Fruit fly (Drosophila melanogaster): ENCODE results near the gene kirre.

Gene kirre

DNA sequence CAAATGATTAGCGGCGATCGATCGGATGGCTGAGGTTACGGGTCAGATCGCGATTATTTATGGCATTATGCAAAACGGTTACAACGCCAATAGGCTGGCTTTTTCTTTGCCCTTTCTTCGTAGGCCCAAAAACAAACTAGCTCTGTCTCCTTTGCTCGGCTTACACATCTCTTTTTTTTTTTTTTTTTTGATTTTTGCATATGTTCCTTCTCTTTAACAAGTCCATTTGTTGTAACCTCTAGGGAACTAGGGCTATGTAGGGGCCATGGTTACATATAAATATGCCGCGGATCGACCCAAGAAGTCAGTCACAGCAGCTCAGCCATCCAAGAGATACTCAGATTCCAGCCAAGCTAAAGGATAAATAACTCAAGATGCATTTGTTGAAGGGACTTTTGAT, 200.9 kb downstream of the kirre start, which contains the start of gene CG14421:
Gene CG14421 (plus strand): TSS at position 301 of the 400 bp plus-strand sequence.
- TF ChIP-seq Vsx2 (GFP tag; optimal IDR thresholded peaks at IDR 0.05; ENCODE audit: partially characterized antibody), result no peak
- no peak for TF ChIP-seq Abd-B (GFP tag; optimal IDR thresholded peaks at IDR 0.05)
- TF ChIP-seq N (GFP tag; optimal IDR thresholded peaks at IDR 0.05), result no peak
- TF ChIP-seq sage (GFP tag; optimal IDR thresholded peaks at IDR 0.05), result no peak
- TF ChIP-seq sv (GFP tag; optimal IDR thresholded peaks at IDR 0.05), result no peak
- TF ChIP-seq Rel (GFP tag; optimal IDR thresholded peaks at IDR 0.05), result no peak
- TF ChIP-seq Rel (tag; optimal IDR thresholded peaks at IDR 0.05), result no peak
- TF ChIP-seq jim (GFP tag; optimal IDR thresholded peaks at IDR 0.05), result no peak
- no peak for TF ChIP-seq rgr (GFP tag; optimal IDR thresholded peaks at IDR 0.05)
- TF ChIP-seq fru (GFP tag; optimal IDR thresholded peaks at IDR 0.05), result no peak
- no peak for TF ChIP-seq dsf (GFP tag; optimal IDR thresholded peaks at IDR 0.05; ENCODE audit: borderline replicate concordance)
- TF ChIP-seq usp (GFP tag; optimal IDR thresholded peaks at IDR 0.05), result no peak
- no peak for TF ChIP-seq GATAd (GFP tag; optimal IDR thresholded peaks at IDR 0.05)
- no peak for TF ChIP-seq Mio (GFP tag; optimal IDR thresholded peaks at IDR 0.05)
- no peak for TF ChIP-seq lola (GFP tag; optimal IDR thresholded peaks at IDR 0.05)
- TF ChIP-seq psq (GFP tag; optimal IDR thresholded peaks at IDR 0.05), result no peak
- no peak for TF ChIP-seq br (GFP tag; optimal IDR thresholded peaks at IDR 0.05)

dm6 chrX:2943086-2943485, 202.9 kb downstream of the kirre start, which contains the start of gene CG14422:
CG14422 (plus strand) TSS chrX:2943386.
- TF ChIP-seq Sp1 (GFP tag; optimal IDR thresholded peaks at IDR 0.05), result no peak
- TF ChIP-seq woc (GFP tag; optimal IDR thresholded peaks at IDR 0.05), result no peak
- TF ChIP-seq CrebA (GFP tag; optimal IDR thresholded peaks at IDR 0.05; ENCODE audit: borderline replicate concordance), result no peak
- TF ChIP-seq N (GFP tag; optimal IDR thresholded peaks at IDR 0.05), result no peak
- no peak for TF ChIP-seq br (GFP tag; optimal IDR thresholded peaks at IDR 0.05)
- TF ChIP-seq CG32264 (GFP tag; optimal IDR thresholded peaks at IDR 0.05), result no peak
- TF ChIP-seq fru (GFP tag; optimal IDR thresholded peaks at IDR 0.05), result no peak

dm6 chrX:2945103-2945502, 204.9 kb downstream of the kirre start, which contains the start of gene CG14423:
CG14423 (plus strand) TSS chrX:2945403.
- TF ChIP-seq GATAd (GFP tag; optimal IDR thresholded peaks at IDR 0.05), result no peak
- no peak for TF ChIP-seq psq (GFP tag; optimal IDR thresholded peaks at IDR 0.05)
- TF ChIP-seq woc (GFP tag; optimal IDR thresholded peaks at IDR 0.05), result no peak

- TF ChIP-seq Abd-B (GFP tag; optimal IDR thresholded peaks at IDR 0.05), result no peak
- TF ChIP-seq CrebA (GFP tag; optimal IDR thresholded peaks at IDR 0.05; ENCODE audit: borderline replicate concordance), result no peak
- no peak for TF ChIP-seq Jra (GFP tag; optimal IDR thresholded peaks at IDR 0.05)
- TF ChIP-seq ey (GFP tag; optimal IDR thresholded peaks at IDR 0.05), result no peak
- no peak for TF ChIP-seq br (GFP tag; optimal IDR thresholded peaks at IDR 0.05)
- no peak for TF ChIP-seq Hr83 (GFP tag; optimal IDR thresholded peaks at IDR 0.05; ENCODE audit: poor library complexity, severe bottlenecking)
- TF ChIP-seq foxo (GFP tag; optimal IDR thresholded peaks at IDR 0.05), result no peak
- TF ChIP-seq Hr78 (GFP tag; optimal IDR thresholded peaks at IDR 0.05), result no peak
- no peak for TF ChIP-seq h (GFP tag; optimal IDR thresholded peaks at IDR 0.05)
- TF ChIP-seq Rel (GFP tag; optimal IDR thresholded peaks at IDR 0.05), result no peak
- TF ChIP-seq Rel (tag; optimal IDR thresholded peaks at IDR 0.05), result no peak
- TF ChIP-seq Mio (GFP tag; optimal IDR thresholded peaks at IDR 0.05), result no peak
- no peak for TF ChIP-seq Hnf4 (GFP tag; optimal IDR thresholded peaks at IDR 0.05)
- TF ChIP-seq GATAd (GFP tag; optimal IDR thresholded peaks at IDR 0.05), result no peak
- no peak for TF ChIP-seq sage (GFP tag; optimal IDR thresholded peaks at IDR 0.05)
- TF ChIP-seq CG32264 (GFP tag; optimal IDR thresholded peaks at IDR 0.05), result no peak
- TF ChIP-seq dl (GFP tag; optimal IDR thresholded peaks at IDR 0.05; ENCODE audit: insufficient read depth in 1 of 2, partially characterized antibody in 2 of 2), result no peak
- no peak for TF ChIP-seq brk (GFP tag; optimal IDR thresholded peaks at IDR 0.05)
- no peak for TF ChIP-seq tai (GFP tag; optimal IDR thresholded peaks at IDR 0.05)
- TF ChIP-seq Vsx2 (GFP tag; optimal IDR thresholded peaks at IDR 0.05; ENCODE audit: partially characterized antibody), result no peak
- no peak for TF ChIP-seq N (GFP tag; optimal IDR thresholded peaks at IDR 0.05)
Observed at dm6 chrX:2946794-2947193, 206.6 kb downstream of the kirre start, which contains the start of gene CG17959. CG17959 (plus strand) TSS chrX:2947094.

DNA sequence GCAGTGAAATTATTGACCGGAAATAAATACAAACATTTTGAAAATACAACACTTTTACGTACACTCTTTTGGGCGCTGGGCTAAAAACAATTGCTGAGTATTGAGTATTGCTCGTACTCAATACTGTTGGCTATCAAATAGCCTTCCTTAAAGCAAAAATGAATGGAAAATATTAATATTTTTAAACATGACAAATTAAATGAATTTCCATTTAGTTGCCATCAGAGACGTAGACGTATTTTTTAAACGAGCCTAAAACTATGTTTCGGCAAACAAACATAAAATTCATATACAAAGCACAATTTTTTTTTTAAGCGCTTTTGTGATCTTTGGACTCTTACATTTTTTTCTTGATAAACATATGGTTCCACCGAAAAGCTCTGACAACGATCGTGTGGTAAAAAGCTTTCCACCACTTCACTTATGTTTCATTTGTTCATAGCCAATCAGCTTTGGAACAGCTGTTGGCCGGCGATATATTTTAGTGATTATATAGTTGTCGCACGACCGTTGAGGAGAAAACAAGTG, 207.4 kb downstream of the kirre start, which contains the start of gene CG3603:
Gene CG3603 (plus strand): TSS at position 490 of the 528 bp plus-strand sequence.
- TF ChIP-seq Hnf4 (GFP tag; optimal IDR thresholded peaks at IDR 0.05), result peak; percentile 96
- TF ChIP-seq CG9705 (GFP tag; optimal IDR thresholded peaks at IDR 0.05), result peak; percentile 42
- TF ChIP-seq HLH106 (tag; optimal IDR thresholded peaks at IDR 0.05), result peak; percentile 18
- TF ChIP-seq rgr (GFP tag; optimal IDR thresholded peaks at IDR 0.05), result peak; percentile 53
- no peak for TF ChIP-seq Hr83 (GFP tag; optimal IDR thresholded peaks at IDR 0.05; ENCODE audit: poor library complexity, severe bottlenecking)
- TF ChIP-seq dmrt93B (GFP tag; optimal IDR thresholded peaks at IDR 0.05), result peak; percentile 49
- TF ChIP-seq Rel (GFP tag; optimal IDR thresholded peaks at IDR 0.05), result peak; percentile 44
- no peak for TF ChIP-seq Rel (tag; optimal IDR thresholded peaks at IDR 0.05)
- TF ChIP-seq Dif (GFP tag; optimal IDR thresholded peaks at IDR 0.05; ENCODE audit: partially characterized antibody), result no peak
- no peak for TF ChIP-seq jim (GFP tag; optimal IDR thresholded peaks at IDR 0.05)
- TF ChIP-seq ey (GFP tag; optimal IDR thresholded peaks at IDR 0.05), result no peak
- peak in 1 of 2 experiments; percentile 11 for TF ChIP-seq foxo (GFP tag; optimal IDR thresholded peaks at IDR 0.05)
- TF ChIP-seq Abd-B (GFP tag; optimal IDR thresholded peaks at IDR 0.05), result no peak
- peak; percentile 38 for TF ChIP-seq Myc (optimal IDR thresholded peaks at IDR 0.05)
- peak; percentile 86 for TF ChIP-seq CrebA (GFP tag; optimal IDR thresholded peaks at IDR 0.05; ENCODE audit: borderline replicate concordance)
- TF ChIP-seq Vsx2 (GFP tag; optimal IDR thresholded peaks at IDR 0.05; ENCODE audit: partially characterized antibody), result no peak
- peak; percentile 50 for TF ChIP-seq Sp1 (GFP tag; optimal IDR thresholded peaks at IDR 0.05)
- TF ChIP-seq pan (optimal IDR thresholded peaks at IDR 0.05), result no peak
- TF ChIP-seq h (GFP tag; optimal IDR thresholded peaks at IDR 0.05), result peak; percentile 29
- no peak for TF ChIP-seq lola (GFP tag; optimal IDR thresholded peaks at IDR 0.05)
- peak; percentile 31 for TF ChIP-seq fru (GFP tag; optimal IDR thresholded peaks at IDR 0.05)
- peak; percentile 20 for TF ChIP-seq brk (GFP tag; optimal IDR thresholded peaks at IDR 0.05)
- TF ChIP-seq dl (GFP tag; optimal IDR thresholded peaks at IDR 0.05; ENCODE audit: insufficient read depth in 1 of 2, partially characterized antibody in 2 of 2), result no peak
- TF ChIP-seq Mio (GFP tag; optimal IDR thresholded peaks at IDR 0.05), result no peak

Measured in whole organism, wandering third instar larva.